Fruit fly (Drosophila melanogaster) whole organism, embryonic: ENCODE results near the gene CG31102.
A peak's percentile ranks its signal among the peaks of the same experiment; 100 is the strongest.

ENCODE experiments used
- Adf1 ChIP-seq: fragments of 200-800 bp; sonication (Bioruptor generic); IDR thresholded peaks from 2 replicates; pipeline ENCODE4 v1.3.6; 2022; ENCODE audit warnings: missing biosample characterization, missing genetic modification characterization
- CG10321 ChIP-seq: fragments of 200-800 bp; sonication (Bioruptor generic); IDR thresholded peaks from 2 replicates; pipeline ENCODE4 v1.3.6; 2022; ENCODE audit warnings: missing biosample characterization, missing genetic modification characterization
- CG11093 ChIP-seq: fragments of 200-800 bp; sonication (Bioruptor generic); IDR thresholded peaks from 3 replicates; pipeline ENCODE4 v1.3.6; 2022; ENCODE audit warnings: missing biosample characterization, missing genetic modification characterization
- CG11247 ChIP-seq: fragments of 200-800 bp; sonication (Bioruptor generic); IDR thresholded peaks from 2 replicates; pipeline ENCODE4 v1.3.6; 2022; ENCODE audit warnings: missing biosample characterization, missing genetic modification characterization
- CG12071 ChIP-seq: fragments of 200-800 bp; sonication (Bioruptor generic); optimal IDR thresholded peaks from 3 replicates; lab custom pipeline; 2018; ENCODE audit warnings: missing biosample characterization, mild to moderate bottlenecking, missing genetic modification characterization
- CG12236 ChIP-seq: fragments of 200-800 bp; sonication (Bioruptor generic); optimal IDR thresholded peaks from 2 replicates; lab custom pipeline; 2016; ENCODE audit warnings: missing biosample characterization, missing genetic modification characterization
- CG13424 ChIP-seq: fragments of 200-800 bp; sonication (Bioruptor generic); optimal IDR thresholded peaks from 2 replicates; lab custom pipeline; 2019; ENCODE audit warnings: missing biosample characterization, mild to moderate bottlenecking, missing genetic modification characterization, moderate library complexity
- CG15696 ChIP-seq: fragments of 200-800 bp; sonication (Bioruptor generic); optimal IDR thresholded peaks from 2 replicates; lab custom pipeline; 2019; ENCODE audit warnings: missing biosample characterization, mild to moderate bottlenecking, missing genetic modification characterization, moderate library complexity
- CG1602 ChIP-seq: fragments of 200-800 bp; sonication (Bioruptor generic); optimal IDR thresholded peaks from 3 replicates; lab custom pipeline; 2016; ENCODE audit warnings: missing biosample characterization, missing genetic modification characterization
- CG16779 ChIP-seq: fragments of 200-800 bp; sonication (Bioruptor generic); IDR thresholded peaks from 2 replicates; pipeline ENCODE4 v1.3.6; 2022; ENCODE audit warnings: missing biosample characterization, missing genetic modification characterization
- CG17568 ChIP-seq: fragments of 200-800 bp; sonication (Bioruptor generic); optimal IDR thresholded peaks from 2 replicates; lab custom pipeline; 2018; ENCODE audit warnings: missing biosample characterization, mild to moderate bottlenecking, missing genetic modification characterization, moderate library complexity
- CG18476 ChIP-seq: fragments of 200-800 bp; sonication (Bioruptor generic); optimal IDR thresholded peaks from 2 replicates; lab custom pipeline; 2016; ENCODE audit warnings: missing biosample characterization, mild to moderate bottlenecking, missing genetic modification characterization
- CG2875 ChIP-seq: fragments of 200-800 bp; sonication (Bioruptor generic); optimal IDR thresholded peaks from 2 replicates; lab custom pipeline; 2017; ENCODE audit warnings: missing biosample characterization, mild to moderate bottlenecking, missing genetic modification characterization, missing genetic modification reagents
- CG4360 ChIP-seq: fragments of 200-800 bp; sonication (Bioruptor generic); IDR thresholded peaks from 2 replicates; pipeline ENCODE4 v1.3.6; 2022; ENCODE audit warnings: missing biosample characterization, missing genetic modification characterization
- CG43689 ChIP-seq: fragments of 200-800 bp; sonication (Bioruptor generic); IDR thresholded peaks from 2 replicates; pipeline ENCODE4 v1.3.6; 2022; ENCODE audit warnings: missing biosample characterization, missing genetic modification characterization
- CG6765 ChIP-seq: fragments of 200-800 bp; sonication (Bioruptor generic); optimal IDR thresholded peaks from 3 replicates; lab custom pipeline; 2017; ENCODE audit warnings: missing biosample characterization, mild to moderate bottlenecking, missing genetic modification characterization
- CG7357 ChIP-seq: fragments of 200-800 bp; sonication (Bioruptor generic); IDR thresholded peaks from 3 replicates; pipeline ENCODE4 v1.3.6; 2022; ENCODE audit warnings: missing biosample characterization, missing genetic modification characterization
- CG8765 ChIP-seq: fragments of 200-800 bp; sonication (Bioruptor generic); IDR thresholded peaks from 2 replicates; pipeline ENCODE4 v1.3.6; 2022; ENCODE audit warnings: missing biosample characterization, missing genetic modification characterization
- CG9215 ChIP-seq: fragments of 200-800 bp; sonication (Bioruptor generic); IDR thresholded peaks from 2 replicates; pipeline ENCODE4 v1.3.6; 2022; ENCODE audit warnings: missing biosample characterization, missing genetic modification characterization
- D19A ChIP-seq: fragments of 200-800 bp; optimal IDR thresholded peaks from 3 replicates; lab custom pipeline; 2019; ENCODE audit warnings: missing biosample characterization, mild to moderate bottlenecking, missing genetic modification characterization, moderate library complexity
- Dad ChIP-seq: fragments of 200-800 bp; sonication (Bioruptor generic); optimal IDR thresholded peaks from 3 replicates; lab custom pipeline; 2016; ENCODE audit warnings: missing biosample characterization, missing genetic modification characterization
- E2f1 ChIP-seq: fragments of 200-800 bp; sonication (Bioruptor generic); IDR thresholded peaks from 2 replicates; pipeline ENCODE4 v1.3.6; 2022; ENCODE audit warnings: missing biosample characterization, missing genetic modification characterization
- Eip74EF ChIP-seq, 2 experiments: fragments of 200-800 bp in 1 of 2; fragments of >200 bp in 1 of 2; sonication (Bioruptor generic) in 1 of 2; optimal IDR thresholded peaks; 2 replicates each; lab custom pipeline; 2017 to 2019; ENCODE audit warnings: missing biosample characterization in 2 of 2, missing genetic modification characterization in 2 of 2, mild to moderate bottlenecking in 1 of 2, moderate library complexity in 1 of 2
- Gug ChIP-seq: fragments of 200-800 bp; sonication (Bioruptor generic); IDR thresholded peaks from 4 replicates; pipeline ENCODE4 v1.3.6; 2022; ENCODE audit warnings: missing biosample characterization, missing genetic modification characterization
- Hmr ChIP-seq: fragments of 200-800 bp; sonication (Bioruptor generic); optimal IDR thresholded peaks from 3 replicates; lab custom pipeline; 2017; ENCODE audit warnings: mild to moderate bottlenecking, missing biosample characterization, missing genetic modification reagents, missing genetic modification characterization
- Hr39 ChIP-seq: fragments of >200 bp; optimal IDR thresholded peaks from 2 replicates; lab custom pipeline; 2017
- NC2α ChIP-seq: fragments of 200-800 bp; sonication (Bioruptor generic); optimal IDR thresholded peaks from 2 replicates; lab custom pipeline; 2016; ENCODE audit warnings: missing biosample characterization, missing genetic modification characterization
- Oaz ChIP-seq: fragments of 200-800 bp; sonication (Bioruptor generic); IDR thresholded peaks from 2 replicates; pipeline ENCODE4 v1.3.6; 2022; ENCODE audit warnings: missing biosample characterization, missing genetic modification characterization
- PHDP ChIP-seq: fragments of 200-800 bp; sonication (Bioruptor generic); optimal IDR thresholded peaks from 3 replicates; lab custom pipeline; 2018; ENCODE audit warnings: missing biosample characterization, mild to moderate bottlenecking, missing genetic modification characterization, moderate library complexity
- ara ChIP-seq: fragments of 200-800 bp; sonication (Bioruptor generic); IDR thresholded peaks from 2 replicates; pipeline ENCODE4 v1.3.6; 2022; ENCODE audit warnings: missing biosample characterization, missing genetic modification characterization
- ci ChIP-seq: fragments of 200-800 bp; sonication (Bioruptor generic); IDR thresholded peaks from 3 replicates; pipeline ENCODE4 v1.3.6; 2022; ENCODE audit warnings: missing biosample characterization, missing genetic modification characterization
- crc ChIP-seq: fragments of 200-800 bp; sonication (Bioruptor generic); optimal IDR thresholded peaks from 2 replicates; lab custom pipeline; 2016; ENCODE audit warnings: missing biosample characterization, missing genetic modification characterization
- dan ChIP-seq: fragments of 200-800 bp; sonication (Bioruptor generic); IDR thresholded peaks from 2 replicates; pipeline ENCODE4 v1.3.6; 2022; ENCODE audit warnings: missing biosample characterization, missing genetic modification characterization
- dati ChIP-seq: fragments of 200-800 bp; sonication (Bioruptor generic); IDR thresholded peaks from 2 replicates; pipeline ENCODE4 v1.3.6; 2022; ENCODE audit warnings: missing biosample characterization, missing genetic modification characterization
- eyg ChIP-seq: fragments of 200-800 bp; sonication (Bioruptor generic); optimal IDR thresholded peaks from 3 replicates; lab custom pipeline; 2016; ENCODE audit warnings: missing biosample characterization, missing genetic modification characterization
- fru ChIP-seq: fragments of >200 bp; optimal IDR thresholded peaks from 2 replicates; lab custom pipeline; 2017
- gsb-n ChIP-seq: fragments of 200-800 bp; sonication (Bioruptor generic); optimal IDR thresholded peaks from 3 replicates; lab custom pipeline; 2018; ENCODE audit warnings: missing biosample characterization, mild to moderate bottlenecking, missing genetic modification characterization
- ind ChIP-seq: fragments of 200-800 bp; sonication (Bioruptor generic); optimal IDR thresholded peaks from 3 replicates; lab custom pipeline; 2016; ENCODE audit warnings: missing biosample characterization, missing genetic modification characterization
- kay ChIP-seq: fragments of 200-800 bp; sonication (Bioruptor generic); optimal IDR thresholded peaks from 2 replicates; lab custom pipeline; 2016; ENCODE audit warnings: missing biosample characterization, missing genetic modification characterization
- ken ChIP-seq: fragments of 200-800 bp; sonication (Bioruptor generic); IDR thresholded peaks from 3 replicates; pipeline ENCODE4 v1.3.6; 2022; ENCODE audit warnings: missing biosample characterization, missing genetic modification characterization
- nmo ChIP-seq: fragments of 200-800 bp; sonication (Bioruptor generic); optimal IDR thresholded peaks from 2 replicates; lab custom pipeline; 2018; ENCODE audit warnings: missing biosample characterization, mild to moderate bottlenecking, missing genetic modification characterization, moderate library complexity
- sd ChIP-seq: fragments of 200-800 bp; sonication (Bioruptor generic); optimal IDR thresholded peaks from 3 replicates; lab custom pipeline; 2018; ENCODE audit warnings: missing biosample characterization, mild to moderate bottlenecking, missing genetic modification characterization, moderate library complexity
- sens ChIP-seq: fragments of 200-800 bp; sonication (Bioruptor generic); peaks from one replicate; lab custom pipeline; 2016; ENCODE audit warnings: missing biosample characterization, missing genetic modification characterization
- slbo ChIP-seq: fragments of 200-800 bp; sonication (Bioruptor generic); IDR thresholded peaks from 2 replicates; pipeline ENCODE4 v1.3.6; 2022; ENCODE audit warnings: missing biosample characterization, missing genetic modification characterization
- so ChIP-seq: fragments of 200-800 bp; sonication (Bioruptor generic); IDR thresholded peaks from 3 replicates; pipeline ENCODE4 v1.3.6; 2022; ENCODE audit warnings: missing biosample characterization, missing genetic modification characterization
- ssp ChIP-seq: fragments of 200-800 bp; sonication (Bioruptor generic); IDR thresholded peaks from 2 replicates; pipeline ENCODE4 v1.3.6; 2022; ENCODE audit warnings: missing biosample characterization, missing genetic modification characterization
- tx ChIP-seq: fragments of 200-800 bp; sonication (Bioruptor generic); optimal IDR thresholded peaks from 2 replicates; lab custom pipeline; 2016; ENCODE audit warnings: missing biosample characterization, missing genetic modification characterization
- usp ChIP-seq: fragments of >200 bp; optimal IDR thresholded peaks from 2 replicates; lab custom pipeline; 2017; ENCODE audit warnings: missing biosample characterization, missing genetic modification characterization
- vfl ChIP-seq: fragments of 200-800 bp; sonication (Bioruptor generic); optimal IDR thresholded peaks from 2 replicates; lab custom pipeline; 2016; ENCODE audit warnings: missing biosample characterization, missing genetic modification characterization
- wor ChIP-seq: fragments of 200-800 bp; sonication (Bioruptor generic); IDR thresholded peaks from 2 replicates; pipeline ENCODE4 v1.3.6; 2022; ENCODE audit warnings: missing biosample characterization, missing genetic modification characterization

The CG31102 gene

dm6 chr3R:25265589-25266201, 29.7 kb downstream of the CG31102 start, which contains the start of the genes GlnRS and RIOK2 (continued):
- TF ChIP-seq CG1602 (GFP tag; lab: Kevin White, UChicago), result no peak
- no peak for TF ChIP-seq tx (GFP tag; lab: Kevin White, UChicago)
- no peak for TF ChIP-seq CG8765
- TF ChIP-seq so (GFP tag; lab: Robert Waterston, UW), result no peak
- TF ChIP-seq Eip74EF (GFP tag; optimal IDR thresholded peaks at IDR 0.05; lab: Kevin White, UChicago), result peak in 1 of 2 experiments; percentile 59
- no peak for TF ChIP-seq Adf1 (GFP tag; lab: Robert Waterston, UW)
- no peak for TF ChIP-seq D19A (tag; lab: Kevin White, UChicago)
- TF ChIP-seq kay (GFP tag; lab: Kevin White, UChicago), result peak; percentile 68
- no peak for TF ChIP-seq NC2α (GFP tag; lab: Kevin White, UChicago)

- peak; percentile 42 for TF ChIP-seq CG15696 (tag; lab: Kevin White, UChicago)
- TF ChIP-seq sens (GFP tag; lab: Kevin White, UChicago), result peak; percentile 91
- no peak for TF ChIP-seq CG12071 (GFP tag; lab: Kevin White, UChicago)
- TF ChIP-seq usp (GFP tag; lab: Kevin White, UChicago), result no peak
- TF ChIP-seq Hmr (GFP tag; lab: Kevin White, UChicago), result peak; percentile 67
- peak; percentile 75 for TF ChIP-seq nmo
- TF ChIP-seq E2f1 (GFP tag; lab: Robert Waterston, UW), result peak; percentile 40; the same call in 1 of the 2 replicates
- TF ChIP-seq CG2875, result no peak
- TF ChIP-seq PHDP (tag; lab: Kevin White, UChicago), result peak; percentile 75
- peak; percentile 71 for TF ChIP-seq CG18476 (GFP tag; lab: Kevin White, UChicago)
- no peak for TF ChIP-seq CG6765 (GFP tag; lab: Kevin White, UChicago)
- TF ChIP-seq Dad (GFP tag; lab: Kevin White, UChicago), result peak; percentile 60
- no peak for TF ChIP-seq CG16779 (GFP tag; lab: Robert Waterston, UW)
- TF ChIP-seq fru (lab: Kevin White, UChicago), result no peak
- peak; percentile 12 for TF ChIP-seq CG1602 (GFP tag; lab: Kevin White, UChicago)
- peak; percentile 81 for TF ChIP-seq slbo (GFP tag; lab: Robert Waterston, UW)
- TF ChIP-seq dati (GFP tag; lab: Robert Waterston, UW), result no peak
- TF ChIP-seq ssp (GFP tag; lab: Robert Waterston, UW), result peak; percentile 72
- TF ChIP-seq gsb-n (tag; lab: Kevin White, UChicago), result no peak
- no peak for TF ChIP-seq Gug
- peak; percentile 57; the same call in 1 of the 2 replicates for TF ChIP-seq ara
- TF ChIP-seq Oaz, result no peak
- peak; percentile 27 for TF ChIP-seq sd (tag; lab: Kevin White, UChicago)
- peak; percentile 59 for TF ChIP-seq CG9215 (GFP tag; lab: Robert Waterston, UW)
- peak; percentile 47 for TF ChIP-seq ci
- no peak for TF ChIP-seq CG17568 (GFP tag; lab: Kevin White, UChicago)
- TF ChIP-seq CG10321, result no peak
- no peak for TF ChIP-seq CG12236 (GFP tag; lab: Kevin White, UChicago)
- TF ChIP-seq crc (GFP tag; lab: Kevin White, UChicago), result no peak
- peak; percentile 69 for TF ChIP-seq CG13424
- TF ChIP-seq dan, result no peak
- 0 out of 2 replicates have a peak, but pooled peaks have one; percentile 18 for TF ChIP-seq CG11247 (GFP tag; lab: Robert Waterston, UW)
- no peak for TF ChIP-seq CG4360
- TF ChIP-seq vfl (GFP tag; lab: Kevin White, UChicago), result peak; percentile 3
- TF ChIP-seq Hr39 (lab: Kevin White, UChicago), result no peak
- TF ChIP-seq ken (GFP tag; lab: Robert Waterston, UW), result peak; percentile 70; the same call in 2 of the 3 replicates
- 0 out of 2 replicates have a peak, but pooled peaks have one; percentile 15 for TF ChIP-seq CG43689 (GFP tag; lab: Robert Waterston, UW)
- peak; percentile 53; the same call in 1 of the 3 replicates for TF ChIP-seq CG7357 (GFP tag; lab: Robert Waterston, UW)
- peak; percentile 66 for TF ChIP-seq ind (GFP tag; lab: Kevin White, UChicago)
- peak; percentile 46; the same call in 1 of the 2 replicates for TF ChIP-seq wor (GFP tag; lab: Robert Waterston, UW)
- peak; percentile 53; the same call in 1 of the 3 replicates for TF ChIP-seq CG11093
- no peak for TF ChIP-seq eyg
Observed at dm6 chr3R:25262322-25262761, 33.1 kb downstream of the CG31102 start, which contains the start of the genes Kdsr and CG11858. Kdsr (minus strand) TSS chr3R:25262498. CG11858 (plus strand) TSS chr3R:25262741.
